Fruit fly (Drosophila melanogaster) whole organism, adult: Measurements from ENCODE around the gene CG33272.

Experiments
- CG11617 ChIP-seq: fragments of 200-800 bp; sonication (Bioruptor generic); optimal IDR thresholded peaks from 2 replicates; lab custom pipeline; 2017; ENCODE audit warnings: mild to moderate bottlenecking, missing biosample characterization, missing genetic modification reagents, missing genetic modification characterization
- CG12768 ChIP-seq: fragments of 200-800 bp; sonication (Bioruptor generic); optimal IDR thresholded peaks from 2 replicates; lab custom pipeline; 2017; ENCODE audit warnings: missing biosample characterization, missing genetic modification characterization, mild to moderate bottlenecking, moderate library complexity, missing genetic modification reagents
- CG14711 ChIP-seq: fragments of 200-800 bp; sonication (Bioruptor generic); optimal IDR thresholded peaks from 2 replicates; lab custom pipeline; 2018; ENCODE audit warnings: missing biosample characterization, mild to moderate bottlenecking, missing genetic modification characterization, moderate library complexity
- CG1620 ChIP-seq: fragments of 200-800 bp; sonication (Bioruptor generic); optimal IDR thresholded peaks from 2 replicates; lab custom pipeline; 2016; ENCODE audit warnings: missing biosample characterization, missing genetic modification characterization
- CG33017 ChIP-seq: fragments of 200-800 bp; sonication (Bioruptor generic); optimal IDR thresholded peaks from 2 replicates; lab custom pipeline; 2018; ENCODE audit warnings: missing biosample characterization, mild to moderate bottlenecking, missing genetic modification characterization, moderate library complexity
- Hr96 ChIP-seq: fragments of 200-800 bp; sonication (Bioruptor generic); optimal IDR thresholded peaks from 2 replicates; lab custom pipeline; 2016; ENCODE audit warnings: missing biosample characterization, missing genetic modification characterization
- Mnt ChIP-seq: fragments of 200-800 bp; sonication (Bioruptor generic); optimal IDR thresholded peaks from 2 replicates; lab custom pipeline; 2016; ENCODE audit warnings: missing biosample characterization, mild to moderate bottlenecking, missing genetic modification characterization
- bab1 ChIP-seq: fragments of 200-800 bp; sonication (Bioruptor generic); optimal IDR thresholded peaks from 3 replicates; lab custom pipeline; 2019; ENCODE audit warnings: missing biosample characterization, mild to moderate bottlenecking, missing genetic modification characterization, moderate library complexity
- tj ChIP-seq: fragments of 200-800 bp; sonication (Bioruptor generic); optimal IDR thresholded peaks from 3 replicates; lab custom pipeline; 2017; ENCODE audit warnings: missing biosample characterization, mild to moderate bottlenecking, missing genetic modification characterization, moderate library complexity
- toe ChIP-seq: fragments of 200-800 bp; sonication (Bioruptor generic); optimal IDR thresholded peaks from 2 replicates; lab custom pipeline; 2016; ENCODE audit warnings: missing biosample characterization, missing genetic modification characterization

DNA sequence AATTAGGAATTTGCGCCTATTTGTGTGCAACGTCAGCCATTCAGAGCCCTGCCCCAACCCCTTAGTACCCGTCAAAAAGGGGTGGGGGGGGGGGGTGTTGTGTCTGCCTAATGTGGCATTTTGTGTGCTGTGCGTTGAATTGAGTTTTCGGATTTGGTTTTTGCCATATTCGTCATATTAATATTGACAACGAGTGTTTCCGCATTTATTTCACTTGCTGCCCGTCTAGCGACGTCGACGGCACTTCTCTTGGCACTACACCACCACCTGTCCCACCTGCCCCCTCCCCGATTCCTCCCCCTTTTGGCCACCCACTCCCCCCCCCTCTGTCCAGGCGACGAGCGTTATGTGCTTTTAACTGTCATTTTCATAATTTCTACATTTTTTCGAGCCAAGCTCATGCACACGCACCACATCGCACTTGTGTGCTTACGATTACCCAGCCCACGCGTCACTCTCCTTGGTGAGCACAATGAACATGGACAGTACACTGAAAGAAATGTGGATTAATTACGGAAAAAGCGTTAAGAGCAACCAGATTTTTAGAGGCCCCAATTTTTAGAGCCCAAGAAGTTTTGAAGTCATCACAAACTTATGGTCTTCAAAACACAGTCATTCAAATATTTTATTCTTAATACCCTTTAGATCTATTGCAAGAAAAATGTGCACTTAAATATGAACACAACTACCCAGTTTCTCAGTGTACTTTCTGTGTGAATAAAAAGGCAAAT is 5.1 kb upstream of the CG33272 start:
- TF ChIP-seq tj (no peak), CG33017 (tag; lab: Kevin White, UChicago) (no peak), CG1620 (GFP tag; lab: Kevin White, UChicago) (no peak), CG14711 (tag; lab: Kevin White, UChicago) (no peak), Hr96 (GFP tag; lab: Kevin White, UChicago) (no peak), CG11617 (GFP tag; lab: Kevin White, UChicago) (no peak), Mnt (GFP tag; lab: Kevin White, UChicago) (no peak), toe (GFP tag; lab: Kevin White, UChicago) (no peak), bab1 (GFP tag; lab: Kevin White, UChicago) (no peak), CG12768 (GFP tag; lab: Kevin White, UChicago) (no peak)
